Fruit fly (Drosophila melanogaster) whole organism, embryonic: ENCODE measurements around the gene Charon.

Experiments
- Atf-2 ChIP-seq: fragments of 200-800 bp; sonication (Bioruptor generic); optimal IDR thresholded peaks from 2 replicates; lab custom pipeline; 2016; ENCODE audit warnings: missing biosample characterization, missing genetic modification characterization
- Atf3 ChIP-seq: fragments of 200-800 bp; sonication (Bioruptor generic); optimal IDR thresholded peaks from 3 replicates; lab custom pipeline; 2016; ENCODE audit warnings: missing biosample characterization, missing genetic modification characterization
- CG11723 ChIP-seq: fragments of 200-800 bp; sonication (Bioruptor generic); optimal IDR thresholded peaks from 2 replicates; lab custom pipeline; 2017; ENCODE audit warnings: missing biosample characterization, mild to moderate bottlenecking, missing genetic modification characterization
- CG12219 ChIP-seq: fragments of 200-800 bp; sonication (Bioruptor generic); optimal IDR thresholded peaks from 3 replicates; lab custom pipeline; 2018; ENCODE audit warnings: missing biosample characterization, mild to moderate bottlenecking, missing genetic modification characterization
- CG12236 ChIP-seq: fragments of 200-800 bp; sonication (Bioruptor generic); optimal IDR thresholded peaks from 2 replicates; lab custom pipeline; 2016; ENCODE audit warnings: missing biosample characterization, missing genetic modification characterization
- CG14014 ChIP-seq: fragments of 200-800 bp; sonication (Bioruptor generic); IDR thresholded peaks from 2 replicates; pipeline ENCODE4 v1.3.6; 2022; ENCODE audit warnings: missing biosample characterization, missing genetic modification characterization
- CG15073 ChIP-seq: fragments of 200-800 bp; sonication (Bioruptor generic); optimal IDR thresholded peaks from 2 replicates; lab custom pipeline; 2016; ENCODE audit warnings: missing biosample characterization, missing genetic modification characterization
- CG1529 ChIP-seq: fragments of 200-800 bp; sonication (Bioruptor generic); optimal IDR thresholded peaks from 3 replicates; lab custom pipeline; 2018; ENCODE audit warnings: missing biosample characterization, missing genetic modification characterization
- CG15479 ChIP-seq: fragments of 200-800 bp; sonication (Bioruptor generic); optimal IDR thresholded peaks from 3 replicates; lab custom pipeline; 2019; ENCODE audit warnings: missing biosample characterization, mild to moderate bottlenecking, missing genetic modification characterization, moderate library complexity
- CG17802 ChIP-seq: fragments of 200-800 bp; sonication (Bioruptor generic); optimal IDR thresholded peaks from 2 replicates; lab custom pipeline; 2018; ENCODE audit warnings: missing biosample characterization, mild to moderate bottlenecking, missing genetic modification characterization, moderate library complexity
- CG18476 ChIP-seq: fragments of 200-800 bp; sonication (Bioruptor generic); optimal IDR thresholded peaks from 2 replicates; lab custom pipeline; 2016; ENCODE audit warnings: missing biosample characterization, mild to moderate bottlenecking, missing genetic modification characterization
- CG2199 ChIP-seq: fragments of 200-800 bp; sonication (Bioruptor generic); IDR thresholded peaks from 3 replicates; pipeline ENCODE4 v1.3.6; 2022; ENCODE audit warnings: missing biosample characterization, missing genetic modification characterization
- CG31365 ChIP-seq: fragments of 200-800 bp; sonication (Bioruptor generic); optimal IDR thresholded peaks from 2 replicates; lab custom pipeline; 2018; ENCODE audit warnings: missing biosample characterization, mild to moderate bottlenecking, missing genetic modification characterization
- CG32767 ChIP-seq: fragments of 200-800 bp; sonication (Bioruptor generic); IDR thresholded peaks from 2 replicates; pipeline ENCODE4 v1.3.6; 2022; ENCODE audit warnings: missing biosample characterization, missing genetic modification characterization
- CG32772 ChIP-seq: fragments of 200-800 bp; sonication (Bioruptor generic); IDR thresholded peaks from 2 replicates; pipeline ENCODE4 v1.3.6; 2022; ENCODE audit warnings: missing biosample characterization, missing genetic modification characterization
- CG3407 ChIP-seq: fragments of 200-800 bp; sonication (Bioruptor generic); optimal IDR thresholded peaks from 2 replicates; lab custom pipeline; 2018; ENCODE audit warnings: missing biosample characterization, mild to moderate bottlenecking, missing genetic modification characterization
- CG6813 ChIP-seq: fragments of 200-800 bp; sonication (Bioruptor generic); optimal IDR thresholded peaks from 2 replicates; lab custom pipeline; 2017; ENCODE audit warnings: missing biosample characterization, missing genetic modification characterization, mild to moderate bottlenecking, moderate library complexity, missing genetic modification reagents
- CTCF ChIP-seq: fragments of 200-800 bp; sonication (Bioruptor generic); optimal IDR thresholded peaks from 2 replicates; lab custom pipeline; 2017; ENCODE audit warnings: missing biosample characterization, mild to moderate bottlenecking, missing genetic modification characterization, moderate library complexity
- Chrac-16 ChIP-seq: fragments of 200-800 bp; sonication (Bioruptor generic); optimal IDR thresholded peaks from 3 replicates; lab custom pipeline; 2016; ENCODE audit warnings: missing biosample characterization, missing genetic modification characterization
- D19B ChIP-seq: fragments of 200-800 bp; sonication (Bioruptor generic); optimal IDR thresholded peaks from 2 replicates; lab custom pipeline; 2017; ENCODE audit warnings: missing biosample characterization, mild to moderate bottlenecking, missing genetic modification characterization
- Dad ChIP-seq: fragments of 200-800 bp; sonication (Bioruptor generic); optimal IDR thresholded peaks from 3 replicates; lab custom pipeline; 2016; ENCODE audit warnings: missing biosample characterization, missing genetic modification characterization
- Hr78 ChIP-seq, 2 experiments: fragments of 200-800 bp in 1 of 2; fragments of >200 bp in 1 of 2; sonication (Bioruptor generic) in 1 of 2; optimal IDR thresholded peaks; 2 replicates each; lab custom pipeline; 2017 to 2019; ENCODE audit warnings: missing biosample characterization in 2 of 2, missing genetic modification characterization in 2 of 2, mild to moderate bottlenecking in 1 of 2, moderate library complexity in 1 of 2
- Lpt ChIP-seq: fragments of >200 bp; optimal IDR thresholded peaks from 2 replicates; lab custom pipeline; 2018; ENCODE audit warnings: missing biosample characterization, missing genetic modification characterization
- Mad ChIP-seq: fragments of 200-800 bp; sonication (Bioruptor generic); optimal IDR thresholded peaks from 2 replicates; lab custom pipeline; 2016; ENCODE audit warnings: missing biosample characterization, missing genetic modification characterization
- Meics ChIP-seq: fragments of 200-800 bp; sonication (Bioruptor generic); optimal IDR thresholded peaks from 2 replicates; lab custom pipeline; 2017; ENCODE audit warnings: missing biosample characterization, mild to moderate bottlenecking, missing genetic modification characterization
- NC2α ChIP-seq: fragments of 200-800 bp; sonication (Bioruptor generic); optimal IDR thresholded peaks from 2 replicates; lab custom pipeline; 2016; ENCODE audit warnings: missing biosample characterization, missing genetic modification characterization
- Pdp1 ChIP-seq, 2 experiments: fragments of 200-800 bp; sonication (Bioruptor generic); optimal IDR thresholded peaks; 3 replicates each; lab custom pipeline; 2016; ENCODE audit warnings: missing biosample characterization in 2 of 2, missing genetic modification characterization in 2 of 2, mild to moderate bottlenecking in 1 of 2, moderate library complexity in 1 of 2
- Rx ChIP-seq: fragments of 200-800 bp; sonication (Bioruptor generic); IDR thresholded peaks from 2 replicates; pipeline ENCODE4 v1.3.6; 2022; ENCODE audit warnings: missing biosample characterization, missing genetic modification characterization
- ato ChIP-seq: fragments of 200-800 bp; sonication (Bioruptor generic); IDR thresholded peaks from 2 replicates; pipeline ENCODE4 v1.3.6; 2022; ENCODE audit warnings: missing biosample characterization, missing genetic modification characterization; ENCODE audit not compliant: partially characterized antibody
- chinmo ChIP-seq: fragments of 200-800 bp; sonication (Bioruptor generic); IDR thresholded peaks from 4 replicates; pipeline ENCODE4 v1.3.6; 2022; ENCODE audit warnings: missing biosample characterization, missing genetic modification characterization; ENCODE audit not compliant: partially characterized antibody
- da ChIP-seq: fragments of 200-800 bp; sonication (Bioruptor generic); optimal IDR thresholded peaks from 2 replicates; lab custom pipeline; 2016; ENCODE audit warnings: missing biosample characterization, missing genetic modification characterization
- fd3F ChIP-seq: fragments of 200-800 bp; sonication (Bioruptor generic); optimal IDR thresholded peaks from 2 replicates; lab custom pipeline; 2018; ENCODE audit warnings: missing biosample characterization, mild to moderate bottlenecking, missing genetic modification characterization, moderate library complexity
- ftz-f1 ChIP-seq: fragments of 200-800 bp; sonication (Bioruptor generic); optimal IDR thresholded peaks from 2 replicates; lab custom pipeline; 2016; ENCODE audit warnings: missing biosample characterization, missing genetic modification characterization
- grau ChIP-seq: fragments of 200-800 bp; optimal IDR thresholded peaks from 3 replicates; lab custom pipeline; 2019; ENCODE audit warnings: missing biosample characterization, mild to moderate bottlenecking, missing genetic modification characterization, moderate library complexity
- grn ChIP-seq: fragments of 200-800 bp; sonication (Bioruptor generic); optimal IDR thresholded peaks from 3 replicates; lab custom pipeline; 2017; ENCODE audit warnings: missing biosample characterization, missing genetic modification characterization
- ham ChIP-seq: fragments of 200-800 bp; sonication (Bioruptor generic); IDR thresholded peaks from 2 replicates; pipeline ENCODE4 v1.3.6; 2022; ENCODE audit warnings: missing biosample characterization, missing genetic modification characterization
- knrl ChIP-seq: fragments of 200-800 bp; sonication (Bioruptor generic); IDR thresholded peaks from 3 replicates; pipeline ENCODE4 v1.3.6; 2022; ENCODE audit warnings: missing biosample characterization, missing genetic modification characterization; ENCODE audit not compliant: partially characterized antibody
- pfk ChIP-seq: fragments of 200-800 bp; sonication (Bioruptor generic); optimal IDR thresholded peaks from 2 replicates; lab custom pipeline; 2018; ENCODE audit warnings: missing biosample characterization, mild to moderate bottlenecking, missing genetic modification characterization, moderate library complexity
- sim ChIP-seq: fragments of 200-800 bp; sonication (Bioruptor generic); IDR thresholded peaks from 2 replicates; pipeline ENCODE4 v1.3.6; 2022; ENCODE audit warnings: missing biosample characterization, missing genetic modification characterization
- so ChIP-seq: fragments of 200-800 bp; sonication (Bioruptor generic); IDR thresholded peaks from 3 replicates; pipeline ENCODE4 v1.3.6; 2022; ENCODE audit warnings: missing biosample characterization, missing genetic modification characterization
- tgo ChIP-seq: fragments of 200-800 bp; sonication (Bioruptor generic); IDR thresholded peaks from 3 replicates; pipeline ENCODE4 v1.3.6; 2022; ENCODE audit warnings: missing biosample characterization, missing genetic modification characterization
- toy ChIP-seq: fragments of 200-800 bp; sonication (Bioruptor generic); IDR thresholded peaks from 2 replicates; pipeline ENCODE4 v1.3.6; 2022; ENCODE audit warnings: missing biosample characterization, missing genetic modification characterization
- unc-4 ChIP-seq: fragments of 200-800 bp; sonication (Bioruptor generic); IDR thresholded peaks from 2 replicates; pipeline ENCODE4 v1.3.6; 2022; ENCODE audit warnings: missing biosample characterization, missing genetic modification characterization; ENCODE audit not compliant: partially characterized antibody

The Charon gene

DNA sequence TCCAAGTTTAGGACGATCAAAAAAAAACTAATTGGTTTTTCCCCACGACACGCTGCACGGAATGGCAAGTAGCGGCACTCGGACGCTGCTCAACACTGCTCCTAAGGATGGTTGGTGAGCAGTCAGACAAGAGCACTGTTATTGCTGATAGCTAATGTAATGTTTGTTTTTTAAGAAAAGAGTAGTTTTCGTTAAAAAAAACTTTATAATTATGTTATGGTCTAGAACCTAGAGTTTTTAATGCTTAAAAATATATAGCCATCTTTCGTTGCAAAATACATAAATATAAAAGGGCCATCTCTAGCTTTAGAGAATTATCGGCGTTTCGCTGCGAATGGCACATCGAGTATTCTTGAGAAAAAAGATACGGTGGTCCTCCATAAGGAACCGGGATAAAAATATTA, at the start of gene Charon, which contains the start of gene CG4887 (continued):
- TF ChIP-seq ham (GFP tag; lab: Robert Waterston, UW) (no peak), Dad (GFP tag; lab: Kevin White, UChicago) (peak; percentile 82), CG15479 (GFP tag; lab: Kevin White, UChicago) (no peak), CG11723 (GFP tag; lab: Kevin White, UChicago) (no peak), CG1529 (GFP tag; lab: Kevin White, UChicago) (no peak), Mad (GFP tag; lab: Kevin White, UChicago) (peak; percentile 87), CG17802 (tag; lab: Kevin White, UChicago) (peak; percentile 43), CG32767 (GFP tag; lab: Robert Waterston, UW) (peak; percentile 49; the same call in 1 of the 2 replicates), CG32772 (GFP tag; lab: Robert Waterston, UW) (peak; percentile 89), da (peak; percentile 40), CG3407 (GFP tag; lab: Kevin White, UChicago) (no peak), NC2α (GFP tag; lab: Kevin White, UChicago) (peak; percentile 59), Rx (GFP tag; lab: Robert Waterston, UW) (peak; percentile 61), ato (GFP tag; lab: Robert Waterston, UW) (peak; percentile 25; the same call in 1 of the 2 replicates), CG2199 (no peak), sim (no peak), unc-4 (GFP tag; lab: Robert Waterston, UW) (peak; percentile 79), Atf3 (GFP tag; lab: Kevin White, UChicago) (peak; percentile 76), toy (GFP tag; lab: Robert Waterston, UW) (peak; percentile 21; the same call in 1 of the 2 replicates), Lpt (GFP tag; lab: Kevin White, UChicago) (no peak), CG12236 (GFP tag; lab: Kevin White, UChicago) (peak; percentile 40), CTCF (GFP tag; lab: Kevin White, UChicago) (no peak), Chrac-16 (GFP tag; lab: Kevin White, UChicago) (peak; percentile 89), CG15073 (GFP tag; lab: Kevin White, UChicago) (no peak), CG18476 (GFP tag; lab: Kevin White, UChicago) (no peak), CG31365 (no peak), pfk (peak; percentile 22), fd3F (GFP tag; lab: Kevin White, UChicago) (peak; percentile 76), CG12219 (GFP tag; lab: Kevin White, UChicago) (no peak), Atf-2 (GFP tag; lab: Kevin White, UChicago) (peak; percentile 68)

DNA sequence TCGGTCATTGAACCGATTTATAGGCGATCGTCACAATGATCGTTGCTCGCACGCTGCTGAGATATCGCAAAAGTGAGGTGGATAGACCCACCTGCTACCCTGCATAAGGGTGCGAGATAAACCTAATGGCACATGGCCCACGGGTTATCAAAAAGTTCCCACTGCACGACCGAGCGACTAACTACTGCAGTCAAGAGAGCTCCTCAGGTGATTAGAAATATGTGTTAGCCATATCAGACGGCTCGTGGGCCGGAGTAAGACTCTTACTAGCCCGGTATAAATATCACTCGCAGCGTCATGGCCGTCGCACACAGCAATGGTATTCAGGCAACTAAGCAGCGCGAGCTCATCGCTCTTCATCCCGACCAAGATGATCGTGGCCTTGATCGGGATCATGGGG, 46.4 kb upstream of the Charon start, which contains the start of gene CG42329:
CG42329 (plus strand) TSS at position 301 of the 400 bp plus-strand sequence.
- TF ChIP-seq D19B (peak; percentile 16), CG6813 (GFP tag; lab: Kevin White, UChicago) (no peak)
- TF ChIP-seq, all 482 proteins: peak for 1

DNA sequence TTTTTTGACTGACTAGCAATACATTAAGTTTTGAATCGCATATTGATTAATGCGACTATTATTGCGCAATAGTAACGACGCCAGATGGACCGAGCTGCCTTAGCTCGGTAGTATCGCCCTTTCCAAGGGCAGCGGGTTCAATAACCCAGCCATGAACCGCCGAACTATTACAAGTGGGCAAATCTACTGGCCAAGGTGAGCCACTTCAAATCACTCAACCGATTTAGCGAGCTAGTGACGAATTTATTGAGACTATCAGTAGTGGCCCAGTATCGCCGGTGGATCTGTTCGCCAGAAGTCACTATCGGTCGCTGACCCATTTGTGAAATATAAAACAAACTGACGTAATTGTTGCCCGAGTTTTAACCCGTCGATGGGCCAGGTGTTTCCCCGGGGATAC, 45.9 kb upstream of the Charon start:
- peak; percentile 82 for TF ChIP-seq ftz-f1 (GFP tag; lab: Kevin White, UChicago)
- 0 out of 3 replicates have a peak, but pooled peaks have one; percentile 14 for TF ChIP-seq knrl (GFP tag; lab: Robert Waterston, UW)
- TF ChIP-seq Hr78 (GFP tag; optimal IDR thresholded peaks at IDR 0.05; lab: Kevin White, UChicago), result peak in 1 of 2 experiments; percentile 40
- 0 out of 3 replicates have a peak, but pooled peaks have one; percentile 12 for TF ChIP-seq tgo (GFP tag; lab: Robert Waterston, UW)
- 0 out of 2 replicates have a peak, but pooled peaks have one; percentile 3 for TF ChIP-seq CG14014 (GFP tag; lab: Robert Waterston, UW)
- no peak for TF ChIP-seq grau (tag; lab: Kevin White, UChicago)
- peak; percentile 13 for TF ChIP-seq grn (GFP tag; lab: Kevin White, UChicago)
- TF ChIP-seq so (GFP tag; lab: Robert Waterston, UW), result no peak
- TF ChIP-seq chinmo (GFP tag; lab: Robert Waterston, UW), result 0 out of 4 replicates have a peak, but pooled peaks have one; percentile 44
- TF ChIP-seq Meics (GFP tag; lab: Kevin White, UChicago), result peak; percentile 81
- TF ChIP-seq Pdp1 (GFP tag; optimal IDR thresholded peaks at IDR 0.05; lab: Kevin White, UChicago), result peak in 1 of 2 experiments; percentile 70
